Fruit fly (Drosophila melanogaster) whole organism, embryonic: ENCODE results near the gene kel.

Source experiments
- Ada2b ChIP-seq: fragments of 200-800 bp; sonication (Bioruptor generic); IDR thresholded peaks from 2 replicates; pipeline ENCODE4 v1.3.6; 2022; ENCODE audit warnings: missing biosample characterization, missing genetic modification characterization
- CG10267 ChIP-seq: fragments of 200-800 bp; sonication (Bioruptor generic); optimal IDR thresholded peaks from 2 replicates; lab custom pipeline; 2018; ENCODE audit warnings: missing biosample characterization, mild to moderate bottlenecking, missing genetic modification characterization, moderate library complexity
- CG10462 ChIP-seq: fragments of 200-800 bp; sonication (Bioruptor generic); optimal IDR thresholded peaks from 2 replicates; lab custom pipeline; 2016; ENCODE audit warnings: missing biosample characterization, missing genetic modification characterization
- CG10654 ChIP-seq: fragments of 200-800 bp; sonication (Bioruptor generic); optimal IDR thresholded peaks from 2 replicates; lab custom pipeline; 2016; ENCODE audit warnings: missing biosample characterization, missing genetic modification characterization
- CG10959 ChIP-seq: fragments of 200-800 bp; sonication (Bioruptor generic); IDR thresholded peaks from 2 replicates; pipeline ENCODE4 v1.3.6; 2022; ENCODE audit warnings: missing biosample characterization, missing genetic modification characterization
- CG11456 ChIP-seq: fragments of 200-800 bp; sonication (Bioruptor generic); IDR thresholded peaks from 3 replicates; pipeline ENCODE4 v1.3.6; 2022; ENCODE audit warnings: missing biosample characterization, missing genetic modification characterization
- CG11723 ChIP-seq: fragments of 200-800 bp; sonication (Bioruptor generic); optimal IDR thresholded peaks from 2 replicates; lab custom pipeline; 2017; ENCODE audit warnings: missing biosample characterization, mild to moderate bottlenecking, missing genetic modification characterization
- CG12391 ChIP-seq: fragments of 200-800 bp; sonication (Bioruptor generic); optimal IDR thresholded peaks from 3 replicates; lab custom pipeline; 2018; ENCODE audit warnings: missing biosample characterization, mild to moderate bottlenecking, missing genetic modification characterization, moderate library complexity
- CG13424 ChIP-seq: fragments of 200-800 bp; sonication (Bioruptor generic); optimal IDR thresholded peaks from 2 replicates; lab custom pipeline; 2019; ENCODE audit warnings: missing biosample characterization, mild to moderate bottlenecking, missing genetic modification characterization, moderate library complexity
- CG13775 ChIP-seq: fragments of 200-800 bp; sonication (Bioruptor generic); optimal IDR thresholded peaks from 3 replicates; lab custom pipeline; 2017; ENCODE audit warnings: missing biosample characterization, mild to moderate bottlenecking, missing genetic modification characterization
- CG14014 ChIP-seq: fragments of 200-800 bp; sonication (Bioruptor generic); IDR thresholded peaks from 2 replicates; pipeline ENCODE4 v1.3.6; 2022; ENCODE audit warnings: missing biosample characterization, missing genetic modification characterization
- CG1647 ChIP-seq: fragments of 200-800 bp; sonication (Bioruptor generic); optimal IDR thresholded peaks from 3 replicates; lab custom pipeline; 2016; ENCODE audit warnings: missing biosample characterization, missing genetic modification characterization
- CG17912 ChIP-seq: fragments of 200-800 bp; sonication (Bioruptor generic); optimal IDR thresholded peaks from 2 replicates; lab custom pipeline; 2018; ENCODE audit warnings: missing biosample characterization, mild to moderate bottlenecking, missing genetic modification characterization
- CG2199 ChIP-seq: fragments of 200-800 bp; sonication (Bioruptor generic); IDR thresholded peaks from 3 replicates; pipeline ENCODE4 v1.3.6; 2022; ENCODE audit warnings: missing biosample characterization, missing genetic modification characterization
- CG3407 ChIP-seq: fragments of 200-800 bp; sonication (Bioruptor generic); optimal IDR thresholded peaks from 2 replicates; lab custom pipeline; 2018; ENCODE audit warnings: missing biosample characterization, mild to moderate bottlenecking, missing genetic modification characterization
- CG6765 ChIP-seq: fragments of 200-800 bp; sonication (Bioruptor generic); optimal IDR thresholded peaks from 3 replicates; lab custom pipeline; 2017; ENCODE audit warnings: missing biosample characterization, mild to moderate bottlenecking, missing genetic modification characterization
- CG7372 ChIP-seq: fragments of 200-800 bp; sonication (Bioruptor generic); IDR thresholded peaks from 2 replicates; pipeline ENCODE4 v1.3.6; 2022; ENCODE audit warnings: missing biosample characterization, missing genetic modification characterization
- CG7556 ChIP-seq: fragments of 200-800 bp; sonication (Bioruptor generic); optimal IDR thresholded peaks from 2 replicates; lab custom pipeline; 2017; ENCODE audit warnings: missing biosample characterization, mild to moderate bottlenecking, missing genetic modification characterization
- CG7987 ChIP-seq: fragments of 200-800 bp; sonication (Bioruptor generic); optimal IDR thresholded peaks from 2 replicates; lab custom pipeline; 2018; ENCODE audit warnings: missing biosample characterization, mild to moderate bottlenecking, missing genetic modification characterization, moderate library complexity
- CG8359 ChIP-seq: fragments of 200-800 bp; sonication (Bioruptor generic); optimal IDR thresholded peaks from 2 replicates; lab custom pipeline; 2017; ENCODE audit warnings: missing biosample characterization, mild to moderate bottlenecking, missing genetic modification characterization, borderline replicate concordance
- Dad ChIP-seq: fragments of 200-800 bp; sonication (Bioruptor generic); optimal IDR thresholded peaks from 3 replicates; lab custom pipeline; 2016; ENCODE audit warnings: missing biosample characterization, missing genetic modification characterization
- Dll ChIP-seq: fragments of 200-800 bp; sonication (Bioruptor generic); IDR thresholded peaks from 4 replicates; pipeline ENCODE4 v1.3.6; 2022; ENCODE audit warnings: missing biosample characterization, missing genetic modification characterization; ENCODE audit not compliant: partially characterized antibody
- Fer2 ChIP-seq: fragments of 200-800 bp; sonication (Bioruptor generic); optimal IDR thresholded peaks from 2 replicates; lab custom pipeline; 2018; ENCODE audit warnings: missing biosample characterization, mild to moderate bottlenecking, missing genetic modification characterization, moderate library complexity
- GATAe ChIP-seq: fragments of 200-800 bp; sonication (Bioruptor generic); conservative IDR thresholded peaks from 2 replicates; pipeline ENCODE4 v1.3.6; 2022; ENCODE audit warnings: missing biosample characterization, missing genetic modification characterization
- HLH54F ChIP-seq: fragments of 200-800 bp; sonication (Bioruptor generic); optimal IDR thresholded peaks from 3 replicates; lab custom pipeline; 2016; ENCODE audit warnings: missing biosample characterization, missing genetic modification characterization
- HLHmδ ChIP-seq: fragments of 200-800 bp; sonication (Bioruptor generic); optimal IDR thresholded peaks from 2 replicates; lab custom pipeline; 2018; ENCODE audit warnings: missing biosample characterization, mild to moderate bottlenecking, missing genetic modification characterization, moderate library complexity
- HmgD ChIP-seq: fragments of 200-800 bp; sonication (Bioruptor generic); optimal IDR thresholded peaks from 3 replicates; lab custom pipeline; 2016; ENCODE audit warnings: missing biosample characterization, missing genetic modification characterization
- Hsf ChIP-seq: fragments of 200-800 bp; sonication (Bioruptor generic); optimal IDR thresholded peaks from 3 replicates; lab custom pipeline; 2016; ENCODE audit warnings: missing biosample characterization, missing genetic modification characterization
- Max ChIP-seq: fragments of 200-800 bp; sonication (Bioruptor generic); optimal IDR thresholded peaks from 2 replicates; lab custom pipeline; 2016; ENCODE audit warnings: missing biosample characterization, mild to moderate bottlenecking, missing genetic modification characterization
- Opbp ChIP-seq: fragments of 200-800 bp; sonication (Bioruptor generic); IDR thresholded peaks from 3 replicates; pipeline ENCODE4 v1.3.6; 2022; ENCODE audit warnings: missing biosample characterization, missing genetic modification characterization; ENCODE audit not compliant: partially characterized antibody
- Rfx ChIP-seq: fragments of 200-800 bp; sonication (Bioruptor generic); IDR thresholded peaks from 2 replicates; pipeline ENCODE4 v1.3.6; 2022; ENCODE audit warnings: missing biosample characterization, missing genetic modification characterization
- Xbp1 ChIP-seq: fragments of 200-800 bp; sonication (Bioruptor generic); optimal IDR thresholded peaks from 3 replicates; lab custom pipeline; 2016; ENCODE audit warnings: missing biosample characterization, mild to moderate bottlenecking, missing genetic modification characterization
- bcd ChIP-seq: fragments of 200-800 bp; sonication (Bioruptor generic); optimal IDR thresholded peaks from 2 replicates; lab custom pipeline; 2017; ENCODE audit warnings: missing biosample characterization, mild to moderate bottlenecking, missing genetic modification characterization
- cad ChIP-seq: fragments of >200 bp; optimal IDR thresholded peaks from 2 replicates; lab custom pipeline; 2017; ENCODE audit warnings: missing biosample characterization, missing genetic modification characterization
- chif ChIP-seq, 2 experiments: fragments of 200-800 bp; sonication (Bioruptor generic); optimal IDR thresholded peaks; 3 replicates each; lab custom pipeline; 2016; ENCODE audit warnings: missing biosample characterization in 2 of 2, missing genetic modification characterization in 2 of 2
- ci ChIP-seq: fragments of 200-800 bp; sonication (Bioruptor generic); IDR thresholded peaks from 3 replicates; pipeline ENCODE4 v1.3.6; 2022; ENCODE audit warnings: missing biosample characterization, missing genetic modification characterization
- danr ChIP-seq: fragments of 200-800 bp; sonication (Bioruptor generic); IDR thresholded peaks from 2 replicates; pipeline ENCODE4 v1.3.6; 2022; ENCODE audit warnings: missing biosample characterization, missing genetic modification characterization
- dmrt11E ChIP-seq: fragments of 200-800 bp; sonication (Bioruptor generic); optimal IDR thresholded peaks from 3 replicates; lab custom pipeline; 2018; ENCODE audit warnings: missing biosample characterization, mild to moderate bottlenecking, missing genetic modification characterization, moderate library complexity
- gce ChIP-seq: fragments of 200-800 bp; sonication (Bioruptor generic); IDR thresholded peaks from 3 replicates; pipeline ENCODE4 v1.3.6; 2022; ENCODE audit warnings: missing biosample characterization, missing genetic modification characterization
- kni ChIP-seq: fragments of 200-800 bp; sonication (Bioruptor generic); optimal IDR thresholded peaks from 3 replicates; lab custom pipeline; 2017; ENCODE audit warnings: mild to moderate bottlenecking, missing biosample characterization, missing genetic modification reagents, missing genetic modification characterization
- lov ChIP-seq, 2 experiments: fragments of 200-800 bp in 1 of 2; fragments of >200 bp in 1 of 2; sonication (Bioruptor generic) in 1 of 2; IDR thresholded peaks in 1 of 2; optimal IDR thresholded peaks in 1 of 2; 2 replicates in 1 of 2; 3 replicates in 1 of 2; pipeline versions ENCODE4 v1.3.6 to Lab custom; 2017 to 2022; ENCODE audit warnings: missing biosample characterization in 1 of 2, missing genetic modification characterization in 1 of 2
- nerfin-1 ChIP-seq: fragments of 200-800 bp; sonication (Bioruptor generic); optimal IDR thresholded peaks from 3 replicates; lab custom pipeline; 2019; ENCODE audit warnings: missing biosample characterization, mild to moderate bottlenecking, missing genetic modification characterization, moderate library complexity
- nerfin-2 ChIP-seq: fragments of 200-800 bp; sonication (Bioruptor generic); IDR thresholded peaks from 2 replicates; pipeline ENCODE4 v1.3.6; 2022; ENCODE audit warnings: missing biosample characterization, missing genetic modification characterization; ENCODE audit not compliant: partially characterized antibody
- pita ChIP-seq: fragments of 200-800 bp; sonication (Bioruptor generic); optimal IDR thresholded peaks from 2 replicates; lab custom pipeline; 2017; ENCODE audit warnings: missing biosample characterization, mild to moderate bottlenecking, missing genetic modification characterization
- ro ChIP-seq: fragments of 200-800 bp; sonication (Bioruptor generic); IDR thresholded peaks from 2 replicates; pipeline ENCODE4 v1.3.6; 2022; ENCODE audit warnings: missing biosample characterization, missing genetic modification characterization
- sc ChIP-seq, 3 experiments: fragments of >200 bp in 2 of 3; fragments of 200-800 bp in 1 of 3; sonication (Bioruptor generic) in 1 of 3; optimal IDR thresholded peaks; 2 replicates in 2 of 3; 3 replicates in 1 of 3; lab custom pipeline; 2017; ENCODE audit warnings: mild to moderate bottlenecking in 1 of 3, missing biosample characterization in 1 of 3, missing genetic modification characterization in 1 of 3, missing genetic modification reagents in 1 of 3
- sens ChIP-seq: fragments of 200-800 bp; sonication (Bioruptor generic); peaks from one replicate; lab custom pipeline; 2016; ENCODE audit warnings: missing biosample characterization, missing genetic modification characterization
- sim ChIP-seq: fragments of 200-800 bp; sonication (Bioruptor generic); IDR thresholded peaks from 2 replicates; pipeline ENCODE4 v1.3.6; 2022; ENCODE audit warnings: missing biosample characterization, missing genetic modification characterization

kel gene

dm6 chr2L:18121367-18122230 lies 16.3 kb downstream of the kel start (continued):
- TF ChIP-seq CG7987 (GFP tag; lab: Kevin White, UChicago) (no peak), CG7556 (peak; percentile 19), Xbp1 (peak; percentile 53), CG10267 (tag; lab: Kevin White, UChicago) (peak; percentile 29), CG13775 (GFP tag; lab: Kevin White, UChicago) (no peak), Dad (GFP tag; lab: Kevin White, UChicago) (peak; percentile 16), Rfx (GFP tag; lab: Robert Waterston, UW) (peak; percentile 44; the same call in 1 of the 2 replicates), CG17912 (no peak), sim (no peak), Ada2b (GFP tag; lab: Robert Waterston, UW) (no peak), dmrt11E (no peak), HLHmδ (GFP tag; lab: Kevin White, UChicago) (no peak), CG10462 (GFP tag; lab: Kevin White, UChicago) (no peak), Opbp (no peak), CG8359 (no peak), CG12391 (tag; lab: Kevin White, UChicago) (no peak), sc (optimal IDR thresholded peaks at IDR 0.05; lab: Kevin White, UChicago) (no peak), sc (GFP tag; optimal IDR thresholded peaks at IDR 0.05; lab: Kevin White, UChicago) (no peak), chif (GFP tag; optimal IDR thresholded peaks at IDR 0.05; lab: Kevin White, UChicago) (peak; percentile 28 to 35), CG7372 (GFP tag; lab: Robert Waterston, UW) (0 out of 2 replicates have a peak, but pooled peaks have one; percentile 10), nerfin-1 (tag; lab: Kevin White, UChicago) (no peak), CG14014 (GFP tag; lab: Robert Waterston, UW) (0 out of 2 replicates have a peak, but pooled peaks have one; percentile 18), GATAe (GFP tag; lab: Robert Waterston, UW) (no peak), Max (GFP tag; lab: Kevin White, UChicago) (peak; percentile 32), CG1647 (GFP tag; lab: Kevin White, UChicago) (peak; percentile 35), CG10959 (GFP tag; lab: Robert Waterston, UW) (no peak), gce (GFP tag; lab: Robert Waterston, UW) (no peak), danr (GFP tag; lab: Robert Waterston, UW) (0 out of 2 replicates have a peak, but pooled peaks have one; percentile 18), pita (no peak), Hsf (GFP tag; lab: Kevin White, UChicago) (peak; percentile 57), CG11456 (GFP tag; lab: Robert Waterston, UW) (no peak), HLH54F (GFP tag; lab: Kevin White, UChicago) (no peak), cad (GFP tag; lab: Kevin White, UChicago) (no peak), ro (GFP tag; lab: Robert Waterston, UW) (no peak), CG6765 (GFP tag; lab: Kevin White, UChicago) (no peak), nerfin-2 (no peak), lov (optimal IDR thresholded peaks at IDR 0.05; lab: Kevin White, UChicago) (no peak), lov (GFP tag; IDR thresholded peaks at IDR 0.05; lab: Robert Waterston, UW) (no peak), Fer2 (tag; lab: Kevin White, UChicago) (no peak), HmgD (GFP tag; lab: Kevin White, UChicago) (no peak), sens (GFP tag; lab: Kevin White, UChicago) (peak; percentile 79), Dll (no peak), ci (GFP tag; lab: Robert Waterston, UW) (0 out of 3 replicates have a peak, but pooled peaks have one; percentile 17), CG11723 (GFP tag; lab: Kevin White, UChicago) (no peak), CG2199 (GFP tag; lab: Robert Waterston, UW) (no peak), CG13424 (tag; lab: Kevin White, UChicago) (peak; percentile 33), kni (GFP tag; lab: Kevin White, UChicago) (no peak), CG10654 (no peak), CG3407 (GFP tag; lab: Kevin White, UChicago) (peak; percentile 5), bcd (GFP tag; lab: Kevin White, UChicago) (peak; percentile 45)
